Worm (Caenorhabditis elegans) whole organism, young adult: ENCODE results near the gene ttr-16.

Source experiments
- ZK185.1 ChIP-seq: sonication (generic microtip); optimal IDR thresholded peaks from 2 replicates; lab custom pipeline; 2016; ENCODE audit warnings: mild to moderate bottlenecking, missing genetic modification characterization, missing compliant biosample characterization; ENCODE audit not compliant: poor library complexity, severe bottlenecking
- akir-1 ChIP-seq: fragments of 200-800 bp; sonication (Bioruptor generic); optimal IDR thresholded peaks from 2 replicates; lab custom pipeline; 2018; ENCODE audit warnings: mild to moderate bottlenecking, missing genetic modification characterization, moderate library complexity, missing compliant biosample characterization
- athp-1 ChIP-seq: sonication (generic microtip); optimal IDR thresholded peaks from 2 replicates; lab custom pipeline; 2017; ENCODE audit warnings: mild to moderate bottlenecking, missing genetic modification characterization, missing compliant biosample characterization
- ceh-58 ChIP-seq: fragments of 200-800 bp; sonication (Bioruptor generic); IDR thresholded peaks from 2 replicates; pipeline ENCODE4 v1.3.6; 2022; ENCODE audit warnings: missing genetic modification characterization, missing compliant biosample characterization
- lag-1 ChIP-seq: fragments of 200-800 bp; sonication (Bioruptor generic); IDR thresholded peaks from 2 replicates; pipeline ENCODE4 v1.3.6; 2022; ENCODE audit warnings: missing genetic modification reagents, missing genetic modification characterization, missing compliant biosample characterization
- lin-35 ChIP-seq, 3 experiments: fragments of 150-350 bp in 2 of 3; sonication (generic microtip) in 1 of 3; optimal IDR thresholded peaks; 2 replicates each; lab custom pipeline; 2014 to 2018; ENCODE audit warnings: missing biosample characterization in 3 of 3, missing genetic modification characterization in 3 of 3, missing genetic modification reagents in 3 of 3
- lsl-1 ChIP-seq: fragments of 200-800 bp; sonication (Bioruptor generic); optimal IDR thresholded peaks from 2 replicates; lab custom pipeline; 2018; ENCODE audit warnings: mild to moderate bottlenecking, missing genetic modification characterization, moderate library complexity, missing compliant biosample characterization
- nfya-2 ChIP-seq: fragments of 200-800 bp; sonication (Bioruptor generic); IDR thresholded peaks from 2 replicates; pipeline ENCODE4 v1.3.6; 2022; ENCODE audit warnings: missing genetic modification reagents, missing genetic modification characterization, missing compliant biosample characterization
- nhr-120 ChIP-seq: fragments of 200-800 bp; sonication (Bioruptor generic); IDR thresholded peaks from 2 replicates; pipeline ENCODE4 v1.3.6; 2022; ENCODE audit warnings: missing genetic modification characterization, missing compliant biosample characterization
- rcor-1 ChIP-seq: fragments of 200-800 bp; sonication (Bioruptor generic); IDR thresholded peaks from 2 replicates; pipeline ENCODE4 v1.3.6; 2022; ENCODE audit warnings: missing genetic modification reagents, missing genetic modification characterization, missing compliant biosample characterization
- sea-2 ChIP-seq: fragments of 200-800 bp; sonication (Bioruptor generic); IDR thresholded peaks from 2 replicates; pipeline ENCODE4 v1.3.6; 2022; ENCODE audit warnings: missing genetic modification characterization, missing compliant biosample characterization
- unc-62 ChIP-seq: fragments of 150-350 bp; optimal IDR thresholded peaks from 2 replicates; lab custom pipeline; 2014; ENCODE audit warnings: missing biosample characterization, missing genetic modification reagents, missing genetic modification characterization

DNA sequence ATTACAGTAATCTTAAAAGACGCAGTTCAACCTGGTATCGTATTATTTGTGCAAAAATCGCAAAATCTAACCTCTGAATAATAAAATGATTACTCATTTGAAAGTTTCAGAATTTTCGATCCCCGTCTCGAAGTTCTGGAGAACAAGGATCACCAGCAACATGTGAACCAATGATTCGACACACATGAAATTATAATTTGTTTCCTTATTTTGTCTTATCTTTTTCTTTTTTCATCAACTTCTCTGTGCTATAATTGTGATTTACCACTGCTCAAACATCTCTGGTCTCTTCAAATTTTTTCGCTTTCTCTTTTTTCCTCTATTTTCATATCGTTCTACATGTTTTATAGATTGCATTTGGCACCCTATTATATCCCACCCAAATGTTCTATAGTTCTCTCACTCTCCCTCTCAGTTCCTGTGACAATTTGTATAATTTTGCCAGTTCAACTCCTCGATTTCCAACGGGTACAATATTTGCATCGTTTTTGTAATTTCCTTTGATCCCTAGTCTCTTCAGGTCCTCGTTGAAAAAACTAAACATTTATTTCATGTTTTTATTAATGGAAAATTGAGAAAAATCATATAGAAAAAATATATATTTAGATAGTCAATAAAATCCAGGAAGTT is 838 bp downstream of the ttr-16 start:
- TF ChIP-seq rcor-1 (GFP tag; lab: Robert Waterston, UW) (no peak), lsl-1 (GFP tag; lab: Kevin White, UChicago) (no peak), lin-35 (GFP tag; optimal IDR thresholded peaks at IDR 0.05; lab: Kevin White, UChicago) (no peak), akir-1 (GFP tag; lab: Kevin White, UChicago) (no peak), athp-1 (tag; lab: Kevin White, UChicago) (no peak), ceh-58 (GFP tag; lab: Robert Waterston, UW) (no peak), lag-1 (GFP tag; lab: Robert Waterston, UW) (no peak), unc-62 (GFP tag; lab: Kevin White, UChicago) (no peak), nfya-2 (GFP tag; lab: Robert Waterston, UW) (no peak), nhr-120 (GFP tag; lab: Robert Waterston, UW) (no peak), sea-2 (GFP tag; lab: Robert Waterston, UW) (no peak), ZK185.1 (tag; lab: Kevin White, UChicago) (no peak)
